In the genomic region with DNA sequence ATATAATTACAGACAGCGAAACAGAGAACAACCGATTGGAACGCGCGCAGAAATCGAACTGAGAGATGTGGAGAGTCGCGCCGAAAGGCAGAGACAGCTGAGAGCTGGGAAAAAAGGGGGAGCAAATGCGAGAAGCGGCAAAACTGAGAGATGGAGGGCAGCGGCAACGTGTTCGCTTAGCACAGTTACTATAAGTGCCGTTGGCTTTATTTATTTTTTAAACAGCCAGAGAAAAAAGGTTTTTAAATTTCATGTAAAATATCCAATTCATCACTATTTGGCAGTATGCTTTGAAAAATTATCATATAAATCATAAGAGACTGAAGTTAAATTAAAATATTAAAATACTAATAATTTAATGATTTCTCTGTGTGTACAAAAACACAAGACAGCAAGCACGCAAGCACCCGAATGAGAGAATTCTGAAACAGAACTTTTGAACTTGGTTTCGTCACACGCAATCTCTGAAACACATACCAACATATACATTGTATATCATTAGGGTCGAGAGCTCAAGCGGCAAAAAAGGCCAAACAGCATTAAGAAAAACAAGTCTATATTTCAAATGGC, we compare ENCODE assay signal across 1 fruit fly cellular context.
A peak's percentile ranks its signal among the peaks of the same experiment; 100 is the strongest.
TF ChIP-seq lines count a peak whose summit lies in the region.

No protein-coding gene starts in this region.

TF ChIP-seq in whole organism, embryonic, 481 proteins besides CTCF, POLR2A, EP300 and RAD21 (continued from another document and continues in another):
- TF ChIP-seq CG11504 (tag; optimal IDR thresholded peaks at IDR 0.05; lab: Kevin White, UChicago), result peak; percentile 84
- TF ChIP-seq CG6254 (GFP tag; optimal IDR thresholded peaks at IDR 0.05; lab: Kevin White, UChicago), result peak; percentile 48
- peak; percentile 79; the same call in 1 of the 2 replicates for TF ChIP-seq CG32767 (GFP tag; IDR thresholded peaks at IDR 0.05; lab: Robert Waterston, UW)
- peak; percentile 89 for TF ChIP-seq CG9215 (GFP tag; IDR thresholded peaks at IDR 0.05; lab: Robert Waterston, UW)
- no peak for TF ChIP-seq CG17186 (GFP tag; optimal IDR thresholded peaks at IDR 0.05; lab: Kevin White, UChicago)
- peak; percentile 95 for TF ChIP-seq Rfx (GFP tag; IDR thresholded peaks at IDR 0.05; lab: Robert Waterston, UW)
- peak; percentile 58; the same call in 1 of the 3 replicates for TF ChIP-seq ase (GFP tag; IDR thresholded peaks at IDR 0.05; lab: Robert Waterston, UW)
- TF ChIP-seq CG34224 (GFP tag; IDR thresholded peaks at IDR 0.05; lab: Robert Waterston, UW; ENCODE audit: partially characterized antibody), result peak; percentile 19; the same call in 1 of the 3 replicates
- peak; percentile 62 for TF ChIP-seq CG12299 (tag; optimal IDR thresholded peaks at IDR 0.05; lab: Kevin White, UChicago)
- peak; percentile 73 for TF ChIP-seq ttk (GFP tag; IDR thresholded peaks at IDR 0.05; lab: Robert Waterston, UW)
- peak; percentile 88 for TF ChIP-seq B-H1 (GFP tag; IDR thresholded peaks at IDR 0.05; lab: Robert Waterston, UW)
- no peak for TF ChIP-seq Dfd (GFP tag; optimal IDR thresholded peaks at IDR 0.05; lab: Kevin White, UChicago)
- no peak for TF ChIP-seq HLH4C (GFP tag; IDR thresholded peaks at IDR 0.05; lab: Robert Waterston, UW; ENCODE audit: partially characterized antibody)
- peak; percentile 95 for TF ChIP-seq Dbx (GFP tag; IDR thresholded peaks at IDR 0.05; lab: Robert Waterston, UW)
- peak; percentile 94 for TF ChIP-seq Hmr (GFP tag; optimal IDR thresholded peaks at IDR 0.05; lab: Kevin White, UChicago)
- peak; percentile 64 for TF ChIP-seq tin (GFP tag; optimal IDR thresholded peaks at IDR 0.05; lab: Kevin White, UChicago)
- peak; percentile 77 for TF ChIP-seq CG11560 (tag; IDR thresholded peaks at IDR 0.05; lab: Robert Waterston, UW)
- no peak for TF ChIP-seq Hr39 (optimal IDR thresholded peaks at IDR 0.05; lab: Kevin White, UChicago)
- peak; percentile 71 for TF ChIP-seq Six4 (GFP tag; optimal IDR thresholded peaks at IDR 0.05; lab: Kevin White, UChicago)
- peak; percentile 80 for TF ChIP-seq scrt (GFP tag; optimal IDR thresholded peaks at IDR 0.05; lab: Kevin White, UChicago)
- no peak for TF ChIP-seq ro (GFP tag; IDR thresholded peaks at IDR 0.05; lab: Robert Waterston, UW)
- TF ChIP-seq unc-4 (GFP tag; IDR thresholded peaks at IDR 0.05; lab: Robert Waterston, UW; ENCODE audit: partially characterized antibody), result no peak; the same call in 1 of the 2 replicates
- TF ChIP-seq Doc2 (GFP tag; IDR thresholded peaks at IDR 0.05; lab: Robert Waterston, UW), result no peak
- TF ChIP-seq phol (tag; optimal IDR thresholded peaks at IDR 0.05; lab: Kevin White, UChicago), result peak; percentile 74
- peak; percentile 59 for TF ChIP-seq CG14710 (tag; optimal IDR thresholded peaks at IDR 0.05; lab: Kevin White, UChicago)
- TF ChIP-seq BtbVII (GFP tag; optimal IDR thresholded peaks at IDR 0.05; lab: Kevin White, UChicago), result peak; percentile 81
- peak; percentile 20 for TF ChIP-seq fu2 (GFP tag; optimal IDR thresholded peaks at IDR 0.05; lab: Kevin White, UChicago)
- peak; percentile 83 for TF ChIP-seq CG5180 (GFP tag; optimal IDR thresholded peaks at IDR 0.05; lab: Kevin White, UChicago)
- peak; percentile 29; the same call in 1 of the 2 replicates for TF ChIP-seq Lim3 (GFP tag; IDR thresholded peaks at IDR 0.05; lab: Robert Waterston, UW)
- TF ChIP-seq CG3407 (GFP tag; optimal IDR thresholded peaks at IDR 0.05; lab: Kevin White, UChicago), result peak; percentile 35
- TF ChIP-seq CoRest (tag; optimal IDR thresholded peaks at IDR 0.05; lab: Kevin White, UChicago), result peak; percentile 83
- peak; percentile 35 for TF ChIP-seq CG1647 (GFP tag; optimal IDR thresholded peaks at IDR 0.05; lab: Kevin White, UChicago)
- no peak for TF ChIP-seq Bgb (GFP tag; IDR thresholded peaks at IDR 0.05; lab: Robert Waterston, UW; ENCODE audit: partially characterized antibody)
- TF ChIP-seq CG12236 (GFP tag; optimal IDR thresholded peaks at IDR 0.05; lab: Kevin White, UChicago), result no peak
- TF ChIP-seq CG10147 (GFP tag; optimal IDR thresholded peaks at IDR 0.05; lab: Kevin White, UChicago), result peak; percentile 91
- TF ChIP-seq CG15479 (GFP tag; optimal IDR thresholded peaks at IDR 0.05; lab: Kevin White, UChicago), result no peak
- TF ChIP-seq MTF-1 (GFP tag; optimal IDR thresholded peaks at IDR 0.05; lab: Kevin White, UChicago; ENCODE audit: borderline replicate concordance), result peak; percentile 29
- peak; percentile 38 for TF ChIP-seq CG4820 (GFP tag; optimal IDR thresholded peaks at IDR 0.05; lab: Kevin White, UChicago)
- peak; percentile 69 for TF ChIP-seq zfh1 (GFP tag; IDR thresholded peaks at IDR 0.05; lab: Robert Waterston, UW)
- peak; percentile 69 for TF ChIP-seq Oli (tag; optimal IDR thresholded peaks at IDR 0.05; lab: Kevin White, UChicago)
- no peak for TF ChIP-seq HmgD (GFP tag; optimal IDR thresholded peaks at IDR 0.05; lab: Kevin White, UChicago)
- TF ChIP-seq Rx (GFP tag; IDR thresholded peaks at IDR 0.05; lab: Robert Waterston, UW), result peak; percentile 63; the same call in 1 of the 2 replicates
- peak; percentile 84 for TF ChIP-seq CG15514 (GFP tag; optimal IDR thresholded peaks at IDR 0.05; lab: Kevin White, UChicago)
- TF ChIP-seq dysf (GFP tag; IDR thresholded peaks at IDR 0.05; lab: Robert Waterston, UW), result peak; percentile 92
- no peak for TF ChIP-seq wek (GFP tag; optimal IDR thresholded peaks at IDR 0.05; lab: Kevin White, UChicago)
- no peak for TF ChIP-seq mirr (GFP tag; optimal IDR thresholded peaks at IDR 0.05; lab: Kevin White, UChicago)
- no peak for TF ChIP-seq fd64A (GFP tag; optimal IDR thresholded peaks at IDR 0.05; lab: Kevin White, UChicago)
- TF ChIP-seq Asciz (GFP tag; optimal IDR thresholded peaks at IDR 0.05; lab: Kevin White, UChicago), result peak; percentile 77
- TF ChIP-seq abd-A (tag; optimal IDR thresholded peaks at IDR 0.05; lab: Kevin White, UChicago), result peak; percentile 61
- TF ChIP-seq insv (GFP tag; optimal IDR thresholded peaks at IDR 0.05; lab: Kevin White, UChicago), result peak in 1 of 2 experiments; percentile 22
- TF ChIP-seq CG30020 (tag; optimal IDR thresholded peaks at IDR 0.05; lab: Kevin White, UChicago), result no peak
- TF ChIP-seq pfk (GFP tag; optimal IDR thresholded peaks at IDR 0.05; lab: Kevin White, UChicago), result peak; percentile 35
- peak; percentile 64 for TF ChIP-seq CG8281 (tag; optimal IDR thresholded peaks at IDR 0.05; lab: Kevin White, UChicago)
- TF ChIP-seq peb (GFP tag; IDR thresholded peaks at IDR 0.05; lab: Robert Waterston, UW), result peak; percentile 55; the same call in 1 of the 2 replicates
- TF ChIP-seq trh (GFP tag; optimal IDR thresholded peaks at IDR 0.05; lab: Kevin White, UChicago), result peak; percentile 41
- peak; percentile 74 for TF ChIP-seq ssp (GFP tag; IDR thresholded peaks at IDR 0.05; lab: Robert Waterston, UW)
- peak; percentile 94 for TF ChIP-seq lab (GFP tag; optimal IDR thresholded peaks at IDR 0.05; lab: Kevin White, UChicago)
- no peak for TF ChIP-seq CG18476 (GFP tag; optimal IDR thresholded peaks at IDR 0.05; lab: Kevin White, UChicago)
- peak; percentile 69 for TF ChIP-seq CG11247 (GFP tag; IDR thresholded peaks at IDR 0.05; lab: Robert Waterston, UW)
- TF ChIP-seq ems (GFP tag; optimal IDR thresholded peaks at IDR 0.05; lab: Kevin White, UChicago), result peak; percentile 37
- peak; percentile 82; the same call in 3 of the 4 replicates for TF ChIP-seq Gug (GFP tag; IDR thresholded peaks at IDR 0.05; lab: Robert Waterston, UW)
- TF ChIP-seq Sin3A (optimal IDR thresholded peaks at IDR 0.05; lab: Kevin White, UChicago), result no peak
- TF ChIP-seq Antp (GFP tag; optimal IDR thresholded peaks at IDR 0.05; lab: Kevin White, UChicago), result peak; percentile 67
- TF ChIP-seq Max (GFP tag; optimal IDR thresholded peaks at IDR 0.05; lab: Kevin White, UChicago), result peak; percentile 50
- TF ChIP-seq CG8089 (GFP tag; optimal IDR thresholded peaks at IDR 0.05; lab: Kevin White, UChicago), result no peak
- TF ChIP-seq shn (GFP tag; optimal IDR thresholded peaks at IDR 0.05; lab: Kevin White, UChicago), result no peak
- no peak for TF ChIP-seq kay (GFP tag; optimal IDR thresholded peaks at IDR 0.05; lab: Kevin White, UChicago)
- peak; percentile 92 for TF ChIP-seq lmd (GFP tag; IDR thresholded peaks at IDR 0.05; lab: Robert Waterston, UW)
- no peak for TF ChIP-seq Sry-δ (GFP tag; optimal IDR thresholded peaks at IDR 0.05; lab: Kevin White, UChicago)
- TF ChIP-seq slou (GFP tag; optimal IDR thresholded peaks at IDR 0.05; lab: Kevin White, UChicago), result peak; percentile 53
- TF ChIP-seq hb (GFP tag; IDR thresholded peaks at IDR 0.05; lab: Robert Waterston, UW; ENCODE audit: partially characterized antibody), result no peak
- peak; percentile 56 for TF ChIP-seq Nf-YB (GFP tag; optimal IDR thresholded peaks at IDR 0.05; lab: Kevin White, UChicago)
- peak; percentile 85 for TF ChIP-seq Fer3 (tag; optimal IDR thresholded peaks at IDR 0.05; lab: Kevin White, UChicago)
- TF ChIP-seq Dad (GFP tag; optimal IDR thresholded peaks at IDR 0.05; lab: Kevin White, UChicago), result peak; percentile 48
- no peak for TF ChIP-seq dan (GFP tag; IDR thresholded peaks at IDR 0.05; lab: Robert Waterston, UW)
- TF ChIP-seq CG4328 (GFP tag; optimal IDR thresholded peaks at IDR 0.05; lab: Kevin White, UChicago), result peak; percentile 79
- TF ChIP-seq Hsf (GFP tag; optimal IDR thresholded peaks at IDR 0.05; lab: Kevin White, UChicago), result peak; percentile 60
- TF ChIP-seq dmrt11E (tag; optimal IDR thresholded peaks at IDR 0.05; lab: Kevin White, UChicago), result no peak
- TF ChIP-seq nmo (GFP tag; optimal IDR thresholded peaks at IDR 0.05; lab: Kevin White, UChicago), result peak; percentile 68
- TF ChIP-seq Gsc (GFP tag; IDR thresholded peaks at IDR 0.05; lab: Robert Waterston, UW), result no peak
- TF ChIP-seq fd102C (GFP tag; optimal IDR thresholded peaks at IDR 0.05; lab: Kevin White, UChicago), result no peak
- 0 out of 2 replicates have a peak, but pooled peaks have one; percentile 18 for TF ChIP-seq CG10959 (GFP tag; IDR thresholded peaks at IDR 0.05; lab: Robert Waterston, UW)
- TF ChIP-seq chinmo (GFP tag; IDR thresholded peaks at IDR 0.05; lab: Robert Waterston, UW; ENCODE audit: partially characterized antibody), result 0 out of 4 replicates have a peak, but pooled peaks have one; percentile 63
- TF ChIP-seq Xbp1 (GFP tag; optimal IDR thresholded peaks at IDR 0.05; lab: Kevin White, UChicago), result peak; percentile 77
- TF ChIP-seq hbn (GFP tag; IDR thresholded peaks at IDR 0.05; lab: Robert Waterston, UW; ENCODE audit: partially characterized antibody), result no peak
- TF ChIP-seq Usf (GFP tag; optimal IDR thresholded peaks at IDR 0.05; lab: Kevin White, UChicago), result peak; percentile 42
- TF ChIP-seq ham (GFP tag; IDR thresholded peaks at IDR 0.05; lab: Robert Waterston, UW), result peak; percentile 74; the same call in 1 of the 2 replicates
- TF ChIP-seq ken (GFP tag; IDR thresholded peaks at IDR 0.05; lab: Robert Waterston, UW), result 0 out of 3 replicates have a peak, but pooled peaks have one; percentile 3
- TF ChIP-seq gsb-n (tag; optimal IDR thresholded peaks at IDR 0.05; lab: Kevin White, UChicago), result peak; percentile 25
- TF ChIP-seq CG8388 (GFP tag; optimal IDR thresholded peaks at IDR 0.05; lab: Kevin White, UChicago), result peak; percentile 57
- peak; percentile 67 for TF ChIP-seq Vsx1 (GFP tag; optimal IDR thresholded peaks at IDR 0.05; lab: Kevin White, UChicago)
- TF ChIP-seq Dref (GFP tag; IDR thresholded peaks at IDR 0.05; lab: Robert Waterston, UW), result 0 out of 2 replicates have a peak, but pooled peaks have one; percentile 22
- TF ChIP-seq Stat92E (GFP tag; optimal IDR thresholded peaks at IDR 0.05; lab: Kevin White, UChicago), result no peak
- peak; percentile 84 for TF ChIP-seq cas (GFP tag; IDR thresholded peaks at IDR 0.05; lab: Robert Waterston, UW)
- TF ChIP-seq CG2875 (GFP tag; optimal IDR thresholded peaks at IDR 0.05; lab: Kevin White, UChicago), result peak; percentile 60
- TF ChIP-seq gsb (GFP tag; IDR thresholded peaks at IDR 0.05; lab: Robert Waterston, UW), result peak; percentile 86
- peak in 1 of 2 experiments; percentile 66 for TF ChIP-seq Pdp1 (GFP tag; optimal IDR thresholded peaks at IDR 0.05; lab: Kevin White, UChicago)
- TF ChIP-seq CG9797 (GFP tag; optimal IDR thresholded peaks at IDR 0.05; lab: Kevin White, UChicago), result no peak
- TF ChIP-seq CG6813 (GFP tag; optimal IDR thresholded peaks at IDR 0.05; lab: Kevin White, UChicago), result peak; percentile 62
- peak; percentile 44 for TF ChIP-seq CG13624 (GFP tag; optimal IDR thresholded peaks at IDR 0.05; lab: Kevin White, UChicago)
- TF ChIP-seq bcd (GFP tag; optimal IDR thresholded peaks at IDR 0.05; lab: Kevin White, UChicago), result peak; percentile 74
- no peak for TF ChIP-seq Atf-2 (GFP tag; optimal IDR thresholded peaks at IDR 0.05; lab: Kevin White, UChicago)
- peak; percentile 91 for TF ChIP-seq tgo (GFP tag; IDR thresholded peaks at IDR 0.05; lab: Robert Waterston, UW)
- peak; percentile 68 for TF ChIP-seq CG18764 (GFP tag; optimal IDR thresholded peaks at IDR 0.05; lab: Kevin White, UChicago)
- no peak for TF ChIP-seq ERR (GFP tag; optimal IDR thresholded peaks at IDR 0.05; lab: Kevin White, UChicago)
- TF ChIP-seq CG8478 (optimal IDR thresholded peaks at IDR 0.05; lab: Kevin White, UChicago), result no peak
- peak; percentile 45 for TF ChIP-seq Chrac-16 (GFP tag; optimal IDR thresholded peaks at IDR 0.05; lab: Kevin White, UChicago)
- TF ChIP-seq ab (GFP tag; optimal IDR thresholded peaks at IDR 0.05; lab: Kevin White, UChicago), result no peak
- no peak for TF ChIP-seq sqz (GFP tag; optimal IDR thresholded peaks at IDR 0.05; lab: Kevin White, UChicago)
- TF ChIP-seq chif (GFP tag; optimal IDR thresholded peaks at IDR 0.05; lab: Kevin White, UChicago), result no peak
- TF ChIP-seq CG2889 (GFP tag; IDR thresholded peaks at IDR 0.05; lab: Robert Waterston, UW), result peak; percentile 79
- peak; percentile 76 for TF ChIP-seq Mrtf (GFP tag; IDR thresholded peaks at IDR 0.05; lab: Robert Waterston, UW)
- TF ChIP-seq CG31388 (GFP tag; optimal IDR thresholded peaks at IDR 0.05; lab: Kevin White, UChicago), result peak; percentile 53
- TF ChIP-seq yki (optimal IDR thresholded peaks at IDR 0.05; lab: Kevin White, UChicago), result no peak
- TF ChIP-seq CG16813 (GFP tag; IDR thresholded peaks at IDR 0.05; lab: Robert Waterston, UW; ENCODE audit: partially characterized antibody), result no peak
- peak; percentile 41; the same call in 1 of the 3 replicates for TF ChIP-seq CG3726 (GFP tag; IDR thresholded peaks at IDR 0.05; lab: Robert Waterston, UW)
- TF ChIP-seq chn (GFP tag; optimal IDR thresholded peaks at IDR 0.05; lab: Kevin White, UChicago), result no peak
- TF ChIP-seq CG9817 (tag; optimal IDR thresholded peaks at IDR 0.05; lab: Kevin White, UChicago), result peak; percentile 71
- TF ChIP-seq danr (GFP tag; IDR thresholded peaks at IDR 0.05; lab: Robert Waterston, UW), result peak; percentile 83
- TF ChIP-seq CG7786 (GFP tag; optimal IDR thresholded peaks at IDR 0.05; lab: Kevin White, UChicago), result peak; percentile 66
- TF ChIP-seq Bdp1 (GFP tag; optimal IDR thresholded peaks at IDR 0.05; lab: Kevin White, UChicago), result peak; percentile 8
- peak; percentile 63 for TF ChIP-seq CG17829 (tag; optimal IDR thresholded peaks at IDR 0.05; lab: Kevin White, UChicago)
